Worm (Caenorhabditis elegans): Measurements from ENCODE around the gene R08C7.8.

The R08C7.8 gene

ce11 chrIV:4475362-4476086 lies 41.2 kb upstream of the R08C7.8 start (continued):
- no peak for TF ChIP-seq nhr-179 (tag; optimal IDR thresholded peaks at IDR 0.05)
- TF ChIP-seq Y67H2A.10 (GFP tag; conservative IDR thresholded peaks at IDR 0.05), result no peak
- TF ChIP-seq fkh-3 (tag; optimal IDR thresholded peaks at IDR 0.05), result no peak
- no peak for TF ChIP-seq snpc-4 (GFP tag; optimal IDR thresholded peaks at IDR 0.05)
- TF ChIP-seq snpc-4 (tag; optimal IDR thresholded peaks at IDR 0.05), result no peak
- no peak for TF ChIP-seq lsy-27 (tag; optimal IDR thresholded peaks at IDR 0.05; ENCODE audit: borderline replicate concordance, insufficient read depth)
- no peak for TF ChIP-seq bed-2 (GFP tag; IDR thresholded peaks at IDR 0.05)
- no peak for TF ChIP-seq ZK185.1 (tag; optimal IDR thresholded peaks at IDR 0.05; ENCODE audit: poor library complexity, severe bottlenecking)
- TF ChIP-seq ceh-40 (GFP tag; IDR thresholded peaks at IDR 0.05), result no peak
- no peak for TF ChIP-seq hmg-20 (GFP tag; IDR thresholded peaks at IDR 0.05)
- no peak for TF ChIP-seq D2030.7 (GFP tag; IDR thresholded peaks at IDR 0.05)
- no peak for TF ChIP-seq hlh-12 (tag; optimal IDR thresholded peaks at IDR 0.05)
- TF ChIP-seq ets-4 (GFP tag; optimal IDR thresholded peaks at IDR 0.05), result no peak

ce11 chrIV:4473767-4474166 lies 39.4 kb upstream of the R08C7.8 start:
- TF ChIP-seq zfh-2 (GFP tag; conservative IDR thresholded peaks at IDR 0.05), result peak; percentile 79
- TF ChIP-seq ceh-100 (GFP tag; IDR thresholded peaks at IDR 0.05), result no peak
- TF ChIP-seq mcd-1 (GFP tag; IDR thresholded peaks at IDR 0.05), result 0 out of 2 replicates have a peak, but pooled peaks have one; percentile 26
- TF ChIP-seq B0336.3 (GFP tag; IDR thresholded peaks at IDR 0.05), result peak; percentile 64
- peak; percentile 45 for TF ChIP-seq athp-1 (tag; optimal IDR thresholded peaks at IDR 0.05)
- peak; percentile 60 for TF ChIP-seq atf-7 (tag; optimal IDR thresholded peaks at IDR 0.05)
- TF ChIP-seq nfyb-1 (GFP tag; IDR thresholded peaks at IDR 0.05), result peak; percentile 37; the same call in 1 of the 2 replicates
- no peak for TF ChIP-seq lin-26 (GFP tag; IDR thresholded peaks at IDR 0.05)
- peak; percentile 12; the same call in 1 of the 2 replicates for TF ChIP-seq K11D2.4 (GFP tag; IDR thresholded peaks at IDR 0.05)
- TF ChIP-seq chd-7 (tag; optimal IDR thresholded peaks at IDR 0.05), result peak; percentile 30
- peak; percentile 50 for TF ChIP-seq ztf-26 (tag; optimal IDR thresholded peaks at IDR 0.05)
- TF ChIP-seq rec-8 (tag; optimal IDR thresholded peaks at IDR 0.05), result no peak
- no peak for TF ChIP-seq ccch-3 (GFP tag; optimal IDR thresholded peaks at IDR 0.05)
- peak; percentile 1 for TF ChIP-seq ceh-27 (GFP tag; optimal IDR thresholded peaks at IDR 0.05)
- peak; percentile 56 for TF ChIP-seq F52B5.7 (tag; optimal IDR thresholded peaks at IDR 0.05)
- TF ChIP-seq egrh-3 (GFP tag; IDR thresholded peaks at IDR 0.05), result peak; percentile 51; the same call in 1 of the 2 replicates
- peak; percentile 16 for TF ChIP-seq somi-1 (GFP tag; optimal IDR thresholded peaks at IDR 0.05)
- TF ChIP-seq hmg-1.2 (GFP tag; IDR thresholded peaks at IDR 0.05), result no peak
- peak; percentile 6 for TF ChIP-seq K12H6.12 (tag; optimal IDR thresholded peaks at IDR 0.05)
- no peak for TF ChIP-seq ztf-22 (GFP tag; optimal IDR thresholded peaks at IDR 0.05)
- TF ChIP-seq cebp-1 (GFP tag; IDR thresholded peaks at IDR 0.05), result no peak; the same call in 1 of the 2 replicates
- TF ChIP-seq cebp-1 (tag; optimal IDR thresholded peaks at IDR 0.05), result peak; percentile 66
- TF ChIP-seq dox-1 (GFP tag; IDR thresholded peaks at IDR 0.05), result peak; percentile 51; the same call in 1 of the 2 replicates

Data from whole organism, young adult.